Worm (Caenorhabditis elegans) whole organism, L1 larva: ENCODE measurements around the gene E02H4.8.

Experiments
- C04F5.9 ChIP-seq: sonication (generic microtip); optimal IDR thresholded peaks from 2 replicates; lab custom pipeline; 2016; ENCODE audit warnings: missing genetic modification characterization, missing compliant biosample characterization
- F16B12.6 ChIP-seq: fragments of 150-350 bp; optimal IDR thresholded peaks from 2 replicates; lab custom pipeline; 2014; ENCODE audit warnings: missing biosample characterization, missing genetic modification characterization
- Y116A8C.19 ChIP-seq: sonication (generic microtip); optimal IDR thresholded peaks from 2 replicates; lab custom pipeline; 2016; ENCODE audit warnings: missing compliant biosample characterization, missing genetic modification characterization, borderline replicate concordance
- aly-2 ChIP-seq: fragments of 150-350 bp; optimal IDR thresholded peaks from 2 replicates; lab custom pipeline; 2014; ENCODE audit warnings: missing biosample characterization, missing genetic modification characterization
- blmp-1 ChIP-seq: fragments of 150-350 bp; optimal IDR thresholded peaks from 2 replicates; lab custom pipeline; 2014; ENCODE audit warnings: missing biosample characterization, missing genetic modification characterization
- ceh-8 ChIP-seq: fragments of 200-800 bp; sonication (Bioruptor generic); optimal IDR thresholded peaks from 2 replicates; lab custom pipeline; 2018; ENCODE audit warnings: mild to moderate bottlenecking, missing genetic modification characterization, moderate library complexity, missing compliant biosample characterization
- ceh-88 ChIP-seq: fragments of 200-800 bp; sonication (Bioruptor generic); IDR thresholded peaks from 2 replicates; pipeline ENCODE4 v1.3.6; 2022; ENCODE audit warnings: missing genetic modification characterization, missing compliant biosample characterization
- ceh-90 ChIP-seq: sonication (generic microtip); optimal IDR thresholded peaks from 2 replicates; lab custom pipeline; 2016; ENCODE audit warnings: missing genetic modification characterization, missing compliant biosample characterization
- ces-1 ChIP-seq: fragments of 150-350 bp; optimal IDR thresholded peaks from 2 replicates; lab custom pipeline; 2014; ENCODE audit warnings: missing biosample characterization, missing genetic modification reagents, missing genetic modification characterization
- dpl-1 ChIP-seq, 3 experiments: fragments of 150-350 bp in 2 of 3; sonication (generic microtip) in 1 of 3; optimal IDR thresholded peaks; 2 replicates each; lab custom pipeline; 2014 to 2017; ENCODE audit warnings: missing biosample characterization in 3 of 3, missing genetic modification characterization in 3 of 3, missing genetic modification reagents in 3 of 3
- dsc-1 ChIP-seq: sonication (generic microtip); optimal IDR thresholded peaks from 2 replicates; lab custom pipeline; 2016; ENCODE audit warnings: mild to moderate bottlenecking, missing genetic modification characterization, missing compliant biosample characterization
- egl-13 ChIP-seq: sonication (generic microtip); optimal IDR thresholded peaks from 2 replicates; lab custom pipeline; 2016; ENCODE audit warnings: missing genotype, missing genetic modification reagents, missing genetic modification characterization, missing compliant biosample characterization
- egl-27 ChIP-seq, 2 experiments: fragments of 150-350 bp in 1 of 2; sonication (generic microtip); optimal IDR thresholded peaks; 3 replicates each; lab custom pipeline; 2017 to 2018; ENCODE audit warnings: missing biosample characterization in 2 of 2, missing genetic modification characterization in 2 of 2, missing genetic modification reagents in 2 of 2
- fkh-4 ChIP-seq: sonication (generic microtip); optimal IDR thresholded peaks from 2 replicates; lab custom pipeline; 2016; ENCODE audit warnings: missing compliant biosample characterization, missing genetic modification characterization, borderline replicate concordance
- fos-1 ChIP-seq: fragments of 150-350 bp; optimal IDR thresholded peaks from 2 replicates; lab custom pipeline; 2014; ENCODE audit warnings: missing biosample characterization, missing genetic modification characterization
- hlh-17 ChIP-seq: fragments of 200-800 bp; sonication (Bioruptor generic); optimal IDR thresholded peaks from 2 replicates; lab custom pipeline; 2018; ENCODE audit warnings: missing genetic modification characterization, mild to moderate bottlenecking, missing compliant biosample characterization, moderate library complexity, borderline replicate concordance
- hpl-2 ChIP-seq: fragments of 150-350 bp; optimal IDR thresholded peaks from 2 replicates; lab custom pipeline; 2014; ENCODE audit warnings: missing biosample characterization, missing genetic modification reagents, missing genetic modification characterization
- isw-1 ChIP-seq: fragments of 200-800 bp; sonication (Bioruptor generic); IDR thresholded peaks from 2 replicates; pipeline ENCODE4 v1.3.6; 2022; ENCODE audit warnings: missing genetic modification characterization, missing compliant biosample characterization
- lin-14 ChIP-seq: fragments of 200-800 bp; sonication (Bioruptor generic); optimal IDR thresholded peaks from 2 replicates; lab custom pipeline; 2018; ENCODE audit warnings: mild to moderate bottlenecking, missing genetic modification characterization, moderate library complexity, missing compliant biosample characterization
- lin-35 ChIP-seq, 2 experiments: fragments of 150-350 bp; optimal IDR thresholded peaks; 2 replicates each; lab custom pipeline; 2014; ENCODE audit warnings: missing biosample characterization in 2 of 2, missing genetic modification characterization in 2 of 2, missing genetic modification reagents in 2 of 2
- lsy-2 ChIP-seq, 2 experiments: fragments of 150-350 bp; optimal IDR thresholded peaks; 2 replicates each; lab custom pipeline; 2014; ENCODE audit warnings: missing biosample characterization in 2 of 2, missing genetic modification characterization in 2 of 2
- mep-1 ChIP-seq: fragments of 150-350 bp; optimal IDR thresholded peaks from 2 replicates; lab custom pipeline; 2014; ENCODE audit warnings: missing biosample characterization, missing genetic modification characterization
- nhr-19 ChIP-seq: fragments of 200-800 bp; sonication (Bioruptor generic); conservative IDR thresholded peaks from 2 replicates; pipeline ENCODE4 v1.3.6; 2022; ENCODE audit warnings: missing genetic modification characterization, missing compliant biosample characterization
- nhr-20 ChIP-seq: sonication (generic microtip); optimal IDR thresholded peaks from 2 replicates; lab custom pipeline; 2016; ENCODE audit warnings: mild to moderate bottlenecking, missing genetic modification characterization, missing compliant biosample characterization
- nhr-237 ChIP-seq: fragments of 150-350 bp; optimal IDR thresholded peaks from 2 replicates; lab custom pipeline; 2014; ENCODE audit warnings: missing biosample characterization, missing genetic modification characterization
- nhr-28 ChIP-seq: fragments of 150-350 bp; optimal IDR thresholded peaks from 2 replicates; lab custom pipeline; 2014; ENCODE audit warnings: missing biosample characterization, missing genetic modification characterization
- nhr-71 ChIP-seq: sonication (generic microtip); optimal IDR thresholded peaks from 2 replicates; lab custom pipeline; 2016; ENCODE audit warnings: mild to moderate bottlenecking, missing genetic modification characterization, moderate library complexity, missing compliant biosample characterization
- nhr-90 ChIP-seq: sonication (generic microtip); optimal IDR thresholded peaks from 2 replicates; lab custom pipeline; 2016; ENCODE audit warnings: mild to moderate bottlenecking, missing genetic modification characterization, missing compliant biosample characterization; ENCODE audit not compliant: poor library complexity
- pag-3 ChIP-seq: sonication (generic microtip); optimal IDR thresholded peaks from 2 replicates; lab custom pipeline; 2017; ENCODE audit warnings: missing genetic modification characterization, mild to moderate bottlenecking, missing compliant biosample characterization, antibody characterized with exemption, borderline replicate concordance; ENCODE audit not compliant: insufficient read depth
- pqm-1 ChIP-seq: sonication (generic microtip); optimal IDR thresholded peaks from 3 replicates; lab custom pipeline; 2017; ENCODE audit warnings: missing biosample characterization, missing genetic modification characterization
- rnt-1 ChIP-seq: sonication (generic microtip); optimal IDR thresholded peaks from 2 replicates; lab custom pipeline; 2016; ENCODE audit warnings: mild to moderate bottlenecking, missing genetic modification characterization, moderate library complexity, missing compliant biosample characterization
- skn-1 ChIP-seq: fragments of 150-350 bp; optimal IDR thresholded peaks from 2 replicates; lab custom pipeline; 2014; ENCODE audit warnings: missing biosample characterization, missing genetic modification characterization
- snpc-4 ChIP-seq: fragments of 150-350 bp; optimal IDR thresholded peaks from 2 replicates; lab custom pipeline; 2014; ENCODE audit warnings: missing biosample characterization, missing genetic modification characterization
- snu-23 ChIP-seq: sonication (generic microtip); optimal IDR thresholded peaks from 2 replicates; lab custom pipeline; 2016; ENCODE audit warnings: missing genetic modification characterization, missing compliant biosample characterization
- sptf-1 ChIP-seq: fragments of 150-350 bp; optimal IDR thresholded peaks from 2 replicates; lab custom pipeline; 2014; ENCODE audit warnings: missing biosample characterization, missing genetic modification characterization
- swsn-7 ChIP-seq: sonication (generic microtip); optimal IDR thresholded peaks from 2 replicates; lab custom pipeline; 2016; ENCODE audit warnings: missing genetic modification characterization, missing compliant biosample characterization
- unc-130 ChIP-seq: fragments of 150-350 bp; optimal IDR thresholded peaks from 2 replicates; lab custom pipeline; 2017; ENCODE audit warnings: missing biosample characterization, missing genetic modification characterization, inconsistent platforms
- unc-30 ChIP-seq: sonication (generic microtip); optimal IDR thresholded peaks from 2 replicates; lab custom pipeline; 2017; ENCODE audit warnings: missing biosample characterization, missing genetic modification characterization
- unc-86 ChIP-seq: sonication (generic microtip); optimal IDR thresholded peaks from 2 replicates; lab custom pipeline; 2016; ENCODE audit warnings: missing genetic modification characterization, missing compliant biosample characterization
- unc-98 ChIP-seq: fragments of 200-800 bp; sonication (Bioruptor generic); IDR thresholded peaks from 2 replicates; pipeline ENCODE4 v1.3.6; 2022; ENCODE audit warnings: missing genetic modification characterization, missing compliant biosample characterization
- zag-1 ChIP-seq: fragments of 150-350 bp; optimal IDR thresholded peaks from 2 replicates; lab custom pipeline; 2014; ENCODE audit warnings: missing biosample characterization, missing genetic modification characterization
- ztf-4 ChIP-seq: fragments of 150-350 bp; optimal IDR thresholded peaks from 2 replicates; lab custom pipeline; 2014; ENCODE audit warnings: missing biosample characterization, missing genetic modification characterization

Gene E02H4.8

DNA sequence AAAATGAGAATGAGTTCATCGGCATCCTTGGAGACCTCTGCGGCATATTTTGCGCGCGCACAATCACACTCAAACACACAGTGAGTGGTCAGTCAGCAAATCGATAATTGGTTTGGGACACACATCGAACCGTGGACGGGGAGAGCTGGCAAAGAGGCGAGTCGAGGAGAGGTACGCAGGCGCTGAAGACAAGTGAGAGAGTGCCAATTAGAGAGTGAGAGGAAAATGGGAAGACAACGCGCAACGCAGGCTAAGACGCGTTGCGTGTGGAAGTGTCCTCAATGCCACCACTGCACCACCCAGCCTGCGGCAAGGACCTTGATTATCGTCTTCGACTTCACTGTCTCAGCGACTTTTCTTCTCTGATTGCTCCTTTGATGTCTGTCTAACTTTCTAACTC lies 33.8 kb upstream of the E02H4.8 start (continued):
- TF ChIP-seq egl-27 (tag; optimal IDR thresholded peaks at IDR 0.05; lab: Kevin White, UChicago) = no peak
- no peak for TF ChIP-seq Y116A8C.19 (tag; lab: Kevin White, UChicago)
- peak; percentile 33 for TF ChIP-seq skn-1 (tag; lab: Kevin White, UChicago)
- peak; percentile 92 for TF ChIP-seq lin-14
- no peak for TF ChIP-seq ceh-88 (GFP tag; lab: Robert Waterston, UW)
- TF ChIP-seq C04F5.9 (tag; lab: Kevin White, UChicago) = peak; percentile 16
- no peak for TF ChIP-seq snpc-4 (tag; lab: Kevin White, UChicago)
- peak; percentile 49 for TF ChIP-seq unc-86 (tag; lab: Kevin White, UChicago)
- no peak for TF ChIP-seq blmp-1
- TF ChIP-seq egl-13 (tag; lab: Kevin White, UChicago) = no peak

ce11 chrX:14296559-14296958 lies 33.2 kb upstream of the E02H4.8 start, which contains the start of gene madd-3:
TSS of gene madd-3 (minus strand) at chrX:14296659.
- TF ChIP-seq egl-27 (tag; optimal IDR thresholded peaks at IDR 0.05; lab: Kevin White, UChicago) (no peak), nhr-28 (tag; lab: Kevin White, UChicago) (no peak), lin-35 (GFP tag; optimal IDR thresholded peaks at IDR 0.05; lab: Kevin White, UChicago) (no peak), nhr-237 (tag; lab: Kevin White, UChicago) (no peak), nhr-90 (tag; lab: Kevin White, UChicago) (no peak)

DNA sequence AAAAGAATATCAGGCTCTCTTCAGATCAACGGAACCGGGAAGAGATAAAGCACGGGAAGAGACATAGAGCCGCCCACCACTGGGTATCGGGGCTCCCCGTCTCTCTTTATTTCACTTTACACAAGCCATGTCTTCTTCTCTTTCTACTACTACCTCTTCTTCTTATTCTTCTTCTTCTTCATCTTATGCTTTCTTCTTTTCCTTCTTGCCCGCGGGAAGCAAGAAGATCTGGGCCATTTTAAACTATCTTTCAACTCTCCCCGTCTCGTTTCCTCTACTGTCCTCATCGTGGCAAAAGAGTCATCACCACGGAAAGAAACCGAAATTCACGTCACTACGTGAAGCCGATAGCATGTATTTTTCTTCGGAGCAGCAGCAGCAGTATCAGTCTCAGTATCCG lies 29.3 kb upstream of the E02H4.8 start:
- TF ChIP-seq egl-13 (tag; lab: Kevin White, UChicago) (no peak), pqm-1 (tag; lab: Kevin White, UChicago) (no peak), skn-1 (tag; lab: Kevin White, UChicago) (no peak), sptf-1 (tag; lab: Kevin White, UChicago) (no peak), lin-35 (GFP tag; optimal IDR thresholded peaks at IDR 0.05; lab: Kevin White, UChicago) (no peak), pag-3 (peak; percentile 55), swsn-7 (tag; lab: Kevin White, UChicago) (peak; percentile 1), hlh-17 (GFP tag; lab: Kevin White, UChicago) (no peak), ces-1 (GFP tag; lab: Kevin White, UChicago) (no peak), rnt-1 (tag; lab: Kevin White, UChicago) (peak; percentile 36), lin-14 (peak; percentile 64), aly-2 (tag; lab: Kevin White, UChicago) (no peak), snu-23 (GFP tag; lab: Kevin White, UChicago) (peak; percentile 43), nhr-20 (peak; percentile 24), nhr-71 (tag; lab: Kevin White, UChicago) (peak; percentile 71), unc-86 (tag; lab: Kevin White, UChicago) (no peak), dsc-1 (tag; lab: Kevin White, UChicago) (peak; percentile 39), lsy-2 (tag; optimal IDR thresholded peaks at IDR 0.05; lab: Kevin White, UChicago) (peak in 1 of 2 experiments; percentile 14)

DNA sequence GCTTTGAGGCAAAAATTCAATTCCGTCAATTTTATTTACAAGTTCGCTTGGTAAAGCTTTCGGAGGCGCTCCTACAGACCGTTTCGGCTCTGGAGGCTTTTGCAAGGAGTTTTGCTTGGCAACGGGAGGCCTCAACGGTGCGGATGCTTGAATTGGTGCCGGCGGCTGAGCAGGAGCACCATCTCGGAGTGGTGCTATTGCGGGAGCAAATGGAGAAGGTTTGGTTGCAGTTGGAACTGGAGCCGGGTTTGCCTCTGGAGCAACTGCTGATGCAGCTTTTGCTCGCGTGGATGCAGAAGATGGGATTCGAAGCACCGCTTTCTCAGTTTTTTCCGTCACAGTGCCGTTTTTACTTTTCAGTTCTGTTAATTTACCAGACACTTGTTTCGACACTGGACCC lies 26.6 kb upstream of the E02H4.8 start:
- TF ChIP-seq hpl-2 (GFP tag; lab: Kevin White, UChicago) = no peak

ce11 chrX:14287888-14288287 lies 24.5 kb upstream of the E02H4.8 start:
- no peak for TF ChIP-seq isw-1 (GFP tag; lab: Robert Waterston, UW)
- TF ChIP-seq ceh-8 (GFP tag; lab: Kevin White, UChicago) = no peak
- TF ChIP-seq aly-2 (tag; lab: Kevin White, UChicago) = no peak
- no peak for TF ChIP-seq zag-1 (tag; lab: Kevin White, UChicago)
- no peak for TF ChIP-seq egl-27 (tag; optimal IDR thresholded peaks at IDR 0.05; lab: Kevin White, UChicago)
- TF ChIP-seq lin-35 (GFP tag; optimal IDR thresholded peaks at IDR 0.05; lab: Kevin White, UChicago) = no peak
- no peak for TF ChIP-seq ztf-4 (tag; lab: Kevin White, UChicago)
- TF ChIP-seq mep-1 (tag; lab: Kevin White, UChicago) = peak; percentile 35
- TF ChIP-seq dpl-1 (GFP tag; optimal IDR thresholded peaks at IDR 0.05; lab: Kevin White, UChicago) = no peak
- TF ChIP-seq unc-130 (tag; lab: Kevin White, UChicago) = peak; percentile 40
- peak; percentile 92 for TF ChIP-seq rnt-1 (tag; lab: Kevin White, UChicago)
- TF ChIP-seq sptf-1 (tag; lab: Kevin White, UChicago) = no peak
- TF ChIP-seq snu-23 (GFP tag; lab: Kevin White, UChicago) = peak; percentile 44
- TF ChIP-seq F16B12.6 (tag; lab: Kevin White, UChicago) = no peak
- no peak for TF ChIP-seq fos-1 (tag; lab: Kevin White, UChicago)
- TF ChIP-seq C04F5.9 (tag; lab: Kevin White, UChicago) = no peak
- peak; percentile 46 for TF ChIP-seq nhr-20
- no peak for TF ChIP-seq unc-98 (GFP tag; lab: Robert Waterston, UW)
- TF ChIP-seq unc-30 (tag; lab: Kevin White, UChicago) = no peak
- TF ChIP-seq lin-14 = peak; percentile 89
- no peak for TF ChIP-seq ceh-90 (tag; lab: Kevin White, UChicago)
- peak; percentile 34 to 36 for TF ChIP-seq lsy-2 (tag; optimal IDR thresholded peaks at IDR 0.05; lab: Kevin White, UChicago)
- no peak for TF ChIP-seq fkh-4 (tag; lab: Kevin White, UChicago)
- peak; percentile 65 for TF ChIP-seq nhr-19 (GFP tag; lab: Robert Waterston, UW)
- TF ChIP-seq nhr-90 (tag; lab: Kevin White, UChicago) = no peak
- TF ChIP-seq swsn-7 (tag; lab: Kevin White, UChicago) = peak; percentile 22
- TF ChIP-seq nhr-71 (tag; lab: Kevin White, UChicago) = peak; percentile 86
- TF ChIP-seq blmp-1 = no peak
